Worm (Caenorhabditis elegans) whole organism, L4 larva: ENCODE data around the gene C15B12.8.

Source experiments
- D1046.2 ChIP-seq: fragments of 200-800 bp; sonication (Bioruptor generic); IDR thresholded peaks from 2 replicates; pipeline ENCODE4 v1.3.6; 2022; ENCODE audit warnings: missing genetic modification characterization, missing compliant biosample characterization
- T26A8.4 ChIP-seq: fragments of 200-800 bp; sonication (Bioruptor generic); IDR thresholded peaks from 2 replicates; pipeline ENCODE4 v1.3.6; 2022; ENCODE audit warnings: missing genetic modification characterization, missing compliant biosample characterization
- Y105C5A.15 ChIP-seq: fragments of 200-800 bp; sonication (Bioruptor generic); IDR thresholded peaks from 2 replicates; pipeline ENCODE4 v1.3.6; 2022; ENCODE audit warnings: missing genetic modification characterization, missing compliant biosample characterization
- Y5F2A.4 ChIP-seq: fragments of 200-800 bp; sonication (Bioruptor generic); optimal IDR thresholded peaks from 2 replicates; lab custom pipeline; 2018; ENCODE audit warnings: mild to moderate bottlenecking, missing genetic modification characterization, missing compliant biosample characterization
- Y75B8A.6 ChIP-seq: fragments of 200-800 bp; sonication (Bioruptor generic); IDR thresholded peaks from 2 replicates; pipeline ENCODE4 v1.3.6; 2022; ENCODE audit warnings: missing genetic modification reagents, missing genetic modification characterization, missing compliant biosample characterization
- ZK546.5 ChIP-seq, 2 experiments: sonication (generic microtip); optimal IDR thresholded peaks; 2 replicates each; lab custom pipeline; 2017; ENCODE audit warnings: missing biosample characterization in 2 of 2, missing genetic modification characterization in 2 of 2
- aha-1 ChIP-seq: fragments of 150-350 bp; peaks from one replicate; lab custom pipeline; 2014; ENCODE audit warnings: missing biosample characterization, missing genetic modification characterization
- aly-2 ChIP-seq: sonication (generic microtip); optimal IDR thresholded peaks from 2 replicates; lab custom pipeline; 2018; ENCODE audit warnings: missing biosample characterization, missing genetic modification characterization
- ceh-44 ChIP-seq: fragments of 200-800 bp; sonication (Bioruptor generic); IDR thresholded peaks from 2 replicates; pipeline ENCODE4 v1.3.6; 2022; ENCODE audit warnings: missing genetic modification reagents, missing genetic modification characterization, missing compliant biosample characterization
- ctbp-1 ChIP-seq: fragments of 200-800 bp; sonication (Bioruptor generic); IDR thresholded peaks from 2 replicates; pipeline ENCODE4 v1.3.6; 2022; ENCODE audit warnings: missing genetic modification reagents, missing genetic modification characterization, missing compliant biosample characterization
- daf-16 ChIP-seq, 3 experiments: sonication (generic microtip); optimal IDR thresholded peaks; 2 replicates each; lab custom pipeline; 2016 to 2017; ENCODE audit warnings: missing genetic modification characterization in 3 of 3, missing genetic modification reagents in 3 of 3, mild to moderate bottlenecking in 2 of 3, missing compliant biosample characterization in 2 of 3, missing biosample characterization in 1 of 3, moderate library complexity in 1 of 3
- dmd-6 ChIP-seq: fragments of 200-800 bp; sonication (Bioruptor generic); IDR thresholded peaks from 2 replicates; pipeline ENCODE4 v1.3.6; 2022; ENCODE audit warnings: missing genetic modification reagents, missing genetic modification characterization, missing compliant biosample characterization
- dve-1 ChIP-seq: sonication (generic microtip); optimal IDR thresholded peaks from 2 replicates; lab custom pipeline; 2017; ENCODE audit warnings: antibody characterized with exemption, mild to moderate bottlenecking, missing genetic modification characterization, missing compliant biosample characterization; ENCODE audit not compliant: insufficient read depth
- gei-8 ChIP-seq: fragments of 200-800 bp; sonication (Bioruptor generic); optimal IDR thresholded peaks from 2 replicates; lab custom pipeline; 2018; ENCODE audit warnings: mild to moderate bottlenecking, missing genetic modification characterization, missing compliant biosample characterization
- hlh-11 ChIP-seq: fragments of 200-800 bp; sonication (Bioruptor generic); optimal IDR thresholded peaks from 2 replicates; lab custom pipeline; 2018; ENCODE audit warnings: mild to moderate bottlenecking, missing genetic modification characterization, missing compliant biosample characterization
- hlh-30 ChIP-seq: sonication (generic microtip); optimal IDR thresholded peaks from 2 replicates; lab custom pipeline; 2017; ENCODE audit warnings: antibody characterized with exemption, mild to moderate bottlenecking, missing genetic modification characterization, missing compliant biosample characterization; ENCODE audit not compliant: insufficient read depth
- hmg-1.1 ChIP-seq: fragments of 200-800 bp; sonication (Bioruptor generic); IDR thresholded peaks from 2 replicates; pipeline ENCODE4 v1.3.6; 2022; ENCODE audit warnings: missing genetic modification reagents, missing genetic modification characterization, missing compliant biosample characterization
- lin-29 ChIP-seq: fragments of 200-800 bp; sonication (Bioruptor generic); IDR thresholded peaks from 2 replicates; pipeline ENCODE4 v1.3.6; 2022; ENCODE audit warnings: missing genetic modification reagents, missing genetic modification characterization, missing compliant biosample characterization
- lin-38 ChIP-seq: fragments of 200-800 bp; sonication (Bioruptor generic); IDR thresholded peaks from 2 replicates; pipeline ENCODE4 v1.3.6; 2022; ENCODE audit warnings: missing genetic modification reagents, missing genetic modification characterization, missing compliant biosample characterization
- lin-39 ChIP-seq: fragments of 150-350 bp; optimal IDR thresholded peaks from 2 replicates; lab custom pipeline; 2014; ENCODE audit warnings: missing biosample characterization, missing genetic modification reagents, missing genetic modification characterization
- madf-5 ChIP-seq, 2 experiments: fragments of 200-800 bp; sonication (Bioruptor generic); IDR thresholded peaks; 2 replicates each; pipeline ENCODE4 v1.3.6; 2022; ENCODE audit warnings: missing compliant biosample characterization in 2 of 2, missing genetic modification characterization in 2 of 2
- mdl-1 ChIP-seq, 2 experiments: fragments of 150-350 bp in 1 of 2; sonication (generic microtip) in 1 of 2; optimal IDR thresholded peaks; 2 replicates each; lab custom pipeline; 2014 to 2017; ENCODE audit warnings: missing biosample characterization in 2 of 2, missing genetic modification characterization in 2 of 2
- nhr-11 ChIP-seq: fragments of 150-350 bp; optimal IDR thresholded peaks from 2 replicates; lab custom pipeline; 2014; ENCODE audit warnings: missing biosample characterization, missing genetic modification characterization
- nhr-28 ChIP-seq: fragments of 150-350 bp; optimal IDR thresholded peaks from 2 replicates; lab custom pipeline; 2014; ENCODE audit warnings: missing biosample characterization, missing genetic modification characterization
- nhr-76 ChIP-seq: fragments of 150-350 bp; optimal IDR thresholded peaks from 2 replicates; lab custom pipeline; 2014; ENCODE audit warnings: missing biosample characterization, missing genetic modification characterization
- pha-4 ChIP-seq, 2 experiments: fragments of 150-350 bp in 1 of 2; fragments of 200-800 bp in 1 of 2; sonication (Bioruptor generic) in 1 of 2; IDR thresholded peaks in 1 of 2; optimal IDR thresholded peaks in 1 of 2; 2 replicates each; pipeline versions ENCODE4 v1.3.6 to Lab custom; 2014 to 2022; ENCODE audit warnings: missing genetic modification characterization in 2 of 2, missing genetic modification reagents in 2 of 2, missing biosample characterization in 1 of 2, missing compliant biosample characterization in 1 of 2
- php-3 ChIP-seq: fragments of 200-800 bp; sonication (Bioruptor generic); IDR thresholded peaks from 2 replicates; pipeline ENCODE4 v1.3.6; 2022; ENCODE audit warnings: missing genetic modification reagents, missing genetic modification characterization, missing compliant biosample characterization
- pqm-1 ChIP-seq: sonication (generic microtip); optimal IDR thresholded peaks from 2 replicates; lab custom pipeline; 2017; ENCODE audit warnings: missing biosample characterization, missing genetic modification characterization
- rbr-2 ChIP-seq: sonication (generic microtip); optimal IDR thresholded peaks from 2 replicates; lab custom pipeline; 2016; ENCODE audit warnings: missing genotype, missing genetic modification characterization, missing compliant biosample characterization
- saeg-2 ChIP-seq: fragments of 200-800 bp; sonication (Bioruptor generic); IDR thresholded peaks from 2 replicates; pipeline ENCODE4 v1.3.6; 2022; ENCODE audit warnings: missing genetic modification reagents, missing genetic modification characterization, missing compliant biosample characterization
- set-16 ChIP-seq: fragments of 200-800 bp; sonication (Bioruptor generic); IDR thresholded peaks from 2 replicates; pipeline ENCODE4 v1.3.6; 2022; ENCODE audit warnings: missing genetic modification reagents, missing genetic modification characterization, missing compliant biosample characterization
- snpc-4 ChIP-seq: fragments of 150-350 bp; optimal IDR thresholded peaks from 2 replicates; lab custom pipeline; 2014; ENCODE audit warnings: missing biosample characterization, missing genetic modification characterization
- unc-39 ChIP-seq: sonication (generic microtip); optimal IDR thresholded peaks from 2 replicates; lab custom pipeline; 2017; ENCODE audit warnings: missing biosample characterization, missing genetic modification characterization
- zip-2 ChIP-seq: fragments of 150-350 bp; optimal IDR thresholded peaks from 2 replicates; lab custom pipeline; 2014; ENCODE audit warnings: missing biosample characterization, missing genetic modification characterization

Gene C15B12.8

ce11 chrX:6427147-6427546, 46.9 kb upstream of the C15B12.8 start (continued):
- TF ChIP-seq ctbp-1 (GFP tag; lab: Robert Waterston, UW): no peak
- no peak for TF ChIP-seq unc-39 (tag; lab: Kevin White, UChicago)
- no peak for TF ChIP-seq lin-38 (GFP tag; lab: Robert Waterston, UW)
- TF ChIP-seq Y5F2A.4 (GFP tag; lab: Kevin White, UChicago): no peak
- TF ChIP-seq hlh-30: no peak
- no peak for TF ChIP-seq T26A8.4 (GFP tag; lab: Robert Waterston, UW)
- no peak for TF ChIP-seq pha-4 (GFP tag; IDR thresholded peaks at IDR 0.05; lab: Robert Waterston, UW)
- TF ChIP-seq pha-4 (tag; optimal IDR thresholded peaks at IDR 0.05; lab: Kevin White, UChicago): no peak
- no peak for TF ChIP-seq hmg-1.1
- TF ChIP-seq madf-5 (GFP tag; IDR thresholded peaks at IDR 0.05; lab: Robert Waterston, UW): no peak
- TF ChIP-seq gei-8 (GFP tag; lab: Kevin White, UChicago): no peak
- TF ChIP-seq set-16 (GFP tag; lab: Robert Waterston, UW): no peak
- no peak for TF ChIP-seq nhr-11 (tag; lab: Kevin White, UChicago)
- no peak for TF ChIP-seq D1046.2 (GFP tag; lab: Robert Waterston, UW)
- TF ChIP-seq aha-1 (tag; lab: Kevin White, UChicago): no peak
- peak in 1 of 2 experiments; percentile 36 for TF ChIP-seq mdl-1 (tag; optimal IDR thresholded peaks at IDR 0.05; lab: Kevin White, UChicago)
- TF ChIP-seq dmd-6 (GFP tag; lab: Robert Waterston, UW): peak; percentile 80
- TF ChIP-seq Y105C5A.15: no peak
- TF ChIP-seq, all 104 proteins: peak for 10

ce11 chrX:6429552-6429951, 44.5 kb upstream of the C15B12.8 start:
- TF ChIP-seq dmd-6 (GFP tag; lab: Robert Waterston, UW): peak; percentile 44; the same call in 1 of the 2 replicates
- TF ChIP-seq daf-16 (GFP tag; optimal IDR thresholded peaks at IDR 0.05; lab: Kevin White, UChicago): no peak
- TF ChIP-seq daf-16 (tag; optimal IDR thresholded peaks at IDR 0.05; lab: Kevin White, UChicago): peak; percentile 39
- no peak for TF ChIP-seq nhr-76 (tag; lab: Kevin White, UChicago)
- no peak for TF ChIP-seq Y75B8A.6 (GFP tag; lab: Robert Waterston, UW)
- TF ChIP-seq pqm-1 (tag; lab: Kevin White, UChicago): peak; percentile 79
- TF ChIP-seq nhr-28 (tag; lab: Kevin White, UChicago): peak; percentile 73
- TF ChIP-seq hlh-11 (tag; lab: Kevin White, UChicago): peak; percentile 23
- TF ChIP-seq aly-2 (tag; lab: Kevin White, UChicago): no peak
- no peak for TF ChIP-seq lin-29 (GFP tag; lab: Robert Waterston, UW)
- peak; percentile 22 for TF ChIP-seq dve-1 (tag; lab: Kevin White, UChicago)

ce11 chrX:6430510-6430909, 43.6 kb upstream of the C15B12.8 start, which contains the start of gene ctsa-2:
Gene ctsa-2 (minus strand): TSS chrX:6430610.
- TF ChIP-seq pqm-1 (tag; lab: Kevin White, UChicago) (no peak), aha-1 (tag; lab: Kevin White, UChicago) (no peak), saeg-2 (GFP tag; lab: Robert Waterston, UW) (no peak), ZK546.5 (tag; optimal IDR thresholded peaks at IDR 0.05; lab: Kevin White, UChicago) (no peak), rbr-2 (tag; lab: Kevin White, UChicago) (no peak), snpc-4 (no peak), dmd-6 (GFP tag; lab: Robert Waterston, UW) (no peak), ceh-44 (GFP tag; lab: Robert Waterston, UW) (no peak), lin-39 (tag; lab: Kevin White, UChicago) (no peak)

- TF ChIP-seq zip-2 (tag; lab: Kevin White, UChicago) (no peak), hlh-11 (tag; lab: Kevin White, UChicago) (no peak), daf-16 (GFP tag; optimal IDR thresholded peaks at IDR 0.05; lab: Kevin White, UChicago) (no peak), daf-16 (tag; optimal IDR thresholded peaks at IDR 0.05; lab: Kevin White, UChicago) (no peak), php-3 (no peak), madf-5 (GFP tag; IDR thresholded peaks at IDR 0.05; lab: Robert Waterston, UW) (no peak)
These were observed 40.4 kb upstream of the C15B12.8 start, which contains the start of gene K10C2.2 for ce11 chrX:6433688-6434087. Gene K10C2.2 (minus strand): TSS chrX:6433788.
